Fruit fly (Drosophila melanogaster) whole organism, adult: ENCODE data around the gene COX5BL.

Experiments
- CG11617 ChIP-seq: fragments of 200-800 bp; sonication (Bioruptor generic); optimal IDR thresholded peaks from 2 replicates; lab custom pipeline; 2017; ENCODE audit warnings: mild to moderate bottlenecking, missing biosample characterization, missing genetic modification reagents, missing genetic modification characterization
- CG14711 ChIP-seq: fragments of 200-800 bp; sonication (Bioruptor generic); optimal IDR thresholded peaks from 2 replicates; lab custom pipeline; 2018; ENCODE audit warnings: missing biosample characterization, mild to moderate bottlenecking, missing genetic modification characterization, moderate library complexity
- CG1620 ChIP-seq: fragments of 200-800 bp; sonication (Bioruptor generic); optimal IDR thresholded peaks from 2 replicates; lab custom pipeline; 2016; ENCODE audit warnings: missing biosample characterization, missing genetic modification characterization
- Clk ChIP-seq: fragments of 200-800 bp; sonication (Bioruptor generic); optimal IDR thresholded peaks from 2 replicates; lab custom pipeline; 2017; ENCODE audit warnings: missing biosample characterization, missing genetic modification characterization
- Crg-1 ChIP-seq: fragments of 200-800 bp; sonication (Bioruptor generic); optimal IDR thresholded peaks from 2 replicates; lab custom pipeline; 2016; ENCODE audit warnings: missing biosample characterization, missing genetic modification characterization
- Mnt ChIP-seq: fragments of 200-800 bp; sonication (Bioruptor generic); optimal IDR thresholded peaks from 2 replicates; lab custom pipeline; 2016; ENCODE audit warnings: missing biosample characterization, mild to moderate bottlenecking, missing genetic modification characterization
- cnc ChIP-seq, 2 experiments: fragments of >200 bp; optimal IDR thresholded peaks; 2 replicates each; lab custom pipeline; 2017
- kay ChIP-seq: fragments of 200-800 bp; sonication (Bioruptor generic); peaks from one replicate; lab custom pipeline; 2016; ENCODE audit warnings: missing biosample characterization, missing genetic modification characterization, borderline replicate concordance
- tj ChIP-seq: fragments of 200-800 bp; sonication (Bioruptor generic); optimal IDR thresholded peaks from 3 replicates; lab custom pipeline; 2017; ENCODE audit warnings: missing biosample characterization, mild to moderate bottlenecking, missing genetic modification characterization, moderate library complexity
- toe ChIP-seq: fragments of 200-800 bp; sonication (Bioruptor generic); optimal IDR thresholded peaks from 2 replicates; lab custom pipeline; 2016; ENCODE audit warnings: missing biosample characterization, missing genetic modification characterization

- no peak for TF ChIP-seq toe (GFP tag; lab: Kevin White, UChicago)
- TF ChIP-seq Mnt (GFP tag; lab: Kevin White, UChicago): no peak
- TF ChIP-seq cnc (optimal IDR thresholded peaks at IDR 0.05; lab: Kevin White, UChicago): no peak
- TF ChIP-seq kay (GFP tag; lab: Kevin White, UChicago): no peak
- no peak for TF ChIP-seq CG14711 (tag; lab: Kevin White, UChicago)
- TF ChIP-seq CG1620 (GFP tag; lab: Kevin White, UChicago): no peak
- no peak for TF ChIP-seq Crg-1
- TF ChIP-seq CG11617 (GFP tag; lab: Kevin White, UChicago): no peak
- TF ChIP-seq Clk (GFP tag; lab: Kevin White, UChicago): no peak
- no peak for TF ChIP-seq tj (GFP tag; lab: Kevin White, UChicago)
These were observed 35.8 kb downstream of the COX5BL start for dm6 chr2L:6595027-6595426.
